Fruit fly (Drosophila melanogaster) whole organism, embryonic: ENCODE results near the gene AP-1mu.
A peak's percentile ranks its signal among the peaks of the same experiment; 100 is the strongest.

Experiments
- B-H2 ChIP-seq: fragments of 200-800 bp; sonication (Bioruptor generic); optimal IDR thresholded peaks from 2 replicates; lab custom pipeline; 2018; ENCODE audit warnings: missing biosample characterization, mild to moderate bottlenecking, missing genetic modification characterization
- Bteb2 ChIP-seq: fragments of 200-800 bp; sonication (Bioruptor generic); optimal IDR thresholded peaks from 2 replicates; lab custom pipeline; 2016; ENCODE audit warnings: missing biosample characterization, missing genetic modification characterization
- CG10462 ChIP-seq: fragments of 200-800 bp; sonication (Bioruptor generic); optimal IDR thresholded peaks from 2 replicates; lab custom pipeline; 2016; ENCODE audit warnings: missing biosample characterization, missing genetic modification characterization
- CG10543 ChIP-seq: fragments of 200-800 bp; sonication (Bioruptor generic); optimal IDR thresholded peaks from 3 replicates; lab custom pipeline; 2017; ENCODE audit warnings: missing biosample characterization, mild to moderate bottlenecking, missing genetic modification characterization, moderate library complexity
- CG11398 ChIP-seq: fragments of 200-800 bp; sonication (Bioruptor generic); optimal IDR thresholded peaks from 2 replicates; lab custom pipeline; 2016; ENCODE audit warnings: missing biosample characterization, missing genetic modification characterization
- CG12769 ChIP-seq: fragments of 200-800 bp; sonication (Bioruptor generic); optimal IDR thresholded peaks from 2 replicates; lab custom pipeline; 2019; ENCODE audit warnings: missing biosample characterization, mild to moderate bottlenecking, missing genetic modification characterization, moderate library complexity
- CG13424 ChIP-seq: fragments of 200-800 bp; sonication (Bioruptor generic); optimal IDR thresholded peaks from 2 replicates; lab custom pipeline; 2019; ENCODE audit warnings: missing biosample characterization, mild to moderate bottlenecking, missing genetic modification characterization, moderate library complexity
- CG13775 ChIP-seq: fragments of 200-800 bp; sonication (Bioruptor generic); optimal IDR thresholded peaks from 3 replicates; lab custom pipeline; 2017; ENCODE audit warnings: missing biosample characterization, mild to moderate bottlenecking, missing genetic modification characterization
- CG14860 ChIP-seq: fragments of 200-800 bp; sonication (Bioruptor generic); IDR thresholded peaks from 3 replicates; pipeline ENCODE4 v1.3.6; 2022; ENCODE audit warnings: missing biosample characterization, missing genetic modification characterization; ENCODE audit not compliant: partially characterized antibody
- CG1603 ChIP-seq: fragments of 200-800 bp; sonication (Bioruptor generic); optimal IDR thresholded peaks from 2 replicates; lab custom pipeline; 2019; ENCODE audit warnings: missing biosample characterization, mild to moderate bottlenecking, missing genetic modification characterization, moderate library complexity
- CG17359 ChIP-seq: fragments of 200-800 bp; sonication (Bioruptor generic); optimal IDR thresholded peaks from 3 replicates; lab custom pipeline; 2018; ENCODE audit warnings: missing biosample characterization, mild to moderate bottlenecking, missing genetic modification characterization, moderate library complexity
- CG17385 ChIP-seq: fragments of 200-800 bp; sonication (Bioruptor generic); optimal IDR thresholded peaks from 3 replicates; lab custom pipeline; 2018; ENCODE audit warnings: missing biosample characterization, mild to moderate bottlenecking, missing genetic modification characterization
- CG17568 ChIP-seq: fragments of 200-800 bp; sonication (Bioruptor generic); optimal IDR thresholded peaks from 2 replicates; lab custom pipeline; 2018; ENCODE audit warnings: missing biosample characterization, mild to moderate bottlenecking, missing genetic modification characterization, moderate library complexity
- CG17612 ChIP-seq: fragments of 200-800 bp; sonication (Bioruptor generic); IDR thresholded peaks from 2 replicates; pipeline ENCODE4 v1.3.6; 2022; ENCODE audit warnings: missing biosample characterization, missing genetic modification characterization
- CG1792 ChIP-seq: fragments of 200-800 bp; sonication (Bioruptor generic); optimal IDR thresholded peaks from 2 replicates; lab custom pipeline; 2016; ENCODE audit warnings: missing biosample characterization, missing genetic modification characterization
- CG18011 ChIP-seq: fragments of 200-800 bp; sonication (Bioruptor generic); optimal IDR thresholded peaks from 2 replicates; lab custom pipeline; 2017; ENCODE audit warnings: missing biosample characterization, missing genetic modification characterization, mild to moderate bottlenecking, moderate library complexity, missing genotype
- CG2712 ChIP-seq: fragments of 200-800 bp; optimal IDR thresholded peaks from 3 replicates; lab custom pipeline; 2019; ENCODE audit warnings: missing biosample characterization, mild to moderate bottlenecking, missing genetic modification characterization, moderate library complexity
- CG3281 ChIP-seq: fragments of 200-800 bp; sonication (Bioruptor generic); optimal IDR thresholded peaks from 3 replicates; lab custom pipeline; 2017; ENCODE audit warnings: missing biosample characterization, mild to moderate bottlenecking, missing genetic modification characterization
- CG4360 ChIP-seq: fragments of 200-800 bp; sonication (Bioruptor generic); IDR thresholded peaks from 2 replicates; pipeline ENCODE4 v1.3.6; 2022; ENCODE audit warnings: missing biosample characterization, missing genetic modification characterization
- CG4617 ChIP-seq: fragments of 200-800 bp; sonication (Bioruptor generic); optimal IDR thresholded peaks from 3 replicates; lab custom pipeline; 2016; ENCODE audit warnings: missing biosample characterization, missing genetic modification characterization, borderline replicate concordance
- CG7987 ChIP-seq: fragments of 200-800 bp; sonication (Bioruptor generic); optimal IDR thresholded peaks from 2 replicates; lab custom pipeline; 2018; ENCODE audit warnings: missing biosample characterization, mild to moderate bottlenecking, missing genetic modification characterization, moderate library complexity
- CG9609 ChIP-seq: fragments of 200-800 bp; sonication (Bioruptor generic); optimal IDR thresholded peaks from 3 replicates; lab custom pipeline; 2016; ENCODE audit warnings: missing biosample characterization, missing genetic modification characterization
- Camta ChIP-seq: fragments of 200-800 bp; sonication (Bioruptor generic); optimal IDR thresholded peaks from 2 replicates; lab custom pipeline; 2016; ENCODE audit warnings: missing biosample characterization, missing genetic modification characterization
- CrebB ChIP-seq: fragments of 200-800 bp; sonication (Bioruptor generic); optimal IDR thresholded peaks from 3 replicates; lab custom pipeline; 2018; ENCODE audit warnings: missing biosample characterization, mild to moderate bottlenecking, missing genetic modification characterization
- Eip74EF ChIP-seq, 2 experiments: fragments of 200-800 bp in 1 of 2; fragments of >200 bp in 1 of 2; sonication (Bioruptor generic) in 1 of 2; optimal IDR thresholded peaks; 2 replicates each; lab custom pipeline; 2017 to 2019; ENCODE audit warnings: missing biosample characterization in 2 of 2, missing genetic modification characterization in 2 of 2, mild to moderate bottlenecking in 1 of 2, moderate library complexity in 1 of 2
- Fer3 ChIP-seq: fragments of 200-800 bp; sonication (Bioruptor generic); optimal IDR thresholded peaks from 2 replicates; lab custom pipeline; 2018; ENCODE audit warnings: missing biosample characterization, mild to moderate bottlenecking, missing genetic modification characterization, moderate library complexity
- Hand ChIP-seq: fragments of 200-800 bp; sonication (Bioruptor generic); optimal IDR thresholded peaks from 2 replicates; lab custom pipeline; 2017; ENCODE audit warnings: mild to moderate bottlenecking, missing biosample characterization, missing genetic modification reagents, missing genetic modification characterization
- HmgD ChIP-seq: fragments of 200-800 bp; sonication (Bioruptor generic); optimal IDR thresholded peaks from 3 replicates; lab custom pipeline; 2016; ENCODE audit warnings: missing biosample characterization, missing genetic modification characterization
- Max ChIP-seq: fragments of 200-800 bp; sonication (Bioruptor generic); optimal IDR thresholded peaks from 2 replicates; lab custom pipeline; 2016; ENCODE audit warnings: missing biosample characterization, mild to moderate bottlenecking, missing genetic modification characterization
- NFAT ChIP-seq: fragments of 200-800 bp; sonication (Bioruptor generic); IDR thresholded peaks from 2 replicates; pipeline ENCODE4 v1.3.6; 2022; ENCODE audit warnings: missing biosample characterization, missing genetic modification characterization
- Nf-YB ChIP-seq: fragments of 200-800 bp; sonication (Bioruptor generic); optimal IDR thresholded peaks from 3 replicates; lab custom pipeline; 2019; ENCODE audit warnings: missing biosample characterization, mild to moderate bottlenecking, missing genetic modification characterization, moderate library complexity
- Poxn ChIP-seq: fragments of 200-800 bp; sonication (Bioruptor generic); IDR thresholded peaks from 2 replicates; pipeline ENCODE4 v1.3.6; 2022; ENCODE audit warnings: missing biosample characterization, missing genetic modification characterization
- Ptx1 ChIP-seq: fragments of 200-800 bp; sonication (Bioruptor generic); IDR thresholded peaks from 2 replicates; pipeline ENCODE4 v1.3.6; 2022; ENCODE audit warnings: missing biosample characterization, missing genetic modification characterization
- Rx ChIP-seq: fragments of 200-800 bp; sonication (Bioruptor generic); IDR thresholded peaks from 2 replicates; pipeline ENCODE4 v1.3.6; 2022; ENCODE audit warnings: missing biosample characterization, missing genetic modification characterization
- ac ChIP-seq: fragments of 200-800 bp; sonication (Bioruptor generic); optimal IDR thresholded peaks from 3 replicates; lab custom pipeline; 2017; ENCODE audit warnings: missing biosample characterization, mild to moderate bottlenecking, missing genetic modification characterization
- ase ChIP-seq: fragments of 200-800 bp; sonication (Bioruptor generic); IDR thresholded peaks from 3 replicates; pipeline ENCODE4 v1.3.6; 2022; ENCODE audit warnings: missing biosample characterization, missing genetic modification characterization
- bcd ChIP-seq: fragments of 200-800 bp; sonication (Bioruptor generic); optimal IDR thresholded peaks from 2 replicates; lab custom pipeline; 2017; ENCODE audit warnings: missing biosample characterization, mild to moderate bottlenecking, missing genetic modification characterization
- crol ChIP-seq: fragments of 200-800 bp; sonication (Bioruptor generic); IDR thresholded peaks from 2 replicates; pipeline ENCODE4 v1.3.6; 2022; ENCODE audit warnings: missing biosample characterization, missing genetic modification characterization
- dmrt11E ChIP-seq: fragments of 200-800 bp; sonication (Bioruptor generic); optimal IDR thresholded peaks from 3 replicates; lab custom pipeline; 2018; ENCODE audit warnings: missing biosample characterization, mild to moderate bottlenecking, missing genetic modification characterization, moderate library complexity
- fd3F ChIP-seq: fragments of 200-800 bp; sonication (Bioruptor generic); optimal IDR thresholded peaks from 2 replicates; lab custom pipeline; 2018; ENCODE audit warnings: missing biosample characterization, mild to moderate bottlenecking, missing genetic modification characterization, moderate library complexity
- gcm ChIP-seq: fragments of 200-800 bp; sonication (Bioruptor generic); optimal IDR thresholded peaks from 2 replicates; lab custom pipeline; 2019; ENCODE audit warnings: missing biosample characterization, mild to moderate bottlenecking, missing genetic modification characterization, moderate library complexity
- hbn ChIP-seq: fragments of 200-800 bp; sonication (Bioruptor generic); IDR thresholded peaks from 2 replicates; pipeline ENCODE4 v1.3.6; 2022; ENCODE audit warnings: missing biosample characterization, missing genetic modification characterization; ENCODE audit not compliant: partially characterized antibody
- lab ChIP-seq: fragments of 200-800 bp; sonication (Bioruptor generic); optimal IDR thresholded peaks from 3 replicates; lab custom pipeline; 2017; ENCODE audit warnings: missing biosample characterization, missing genetic modification characterization, mild to moderate bottlenecking, moderate library complexity, missing genetic modification reagents
- lola ChIP-seq, 3 experiments: fragments of >200 bp in 2 of 3; fragments of 200-800 bp in 1 of 3; sonication (Bioruptor generic) in 1 of 3; optimal IDR thresholded peaks; 2 replicates each; lab custom pipeline; 2017 to 2019; ENCODE audit warnings: missing biosample characterization in 3 of 3, missing genetic modification characterization in 3 of 3, mild to moderate bottlenecking in 1 of 3, moderate library complexity in 1 of 3
- phol ChIP-seq: fragments of 200-800 bp; sonication (Bioruptor generic); optimal IDR thresholded peaks from 3 replicates; lab custom pipeline; 2018; ENCODE audit warnings: missing biosample characterization, mild to moderate bottlenecking, missing genetic modification characterization, moderate library complexity
- sens ChIP-seq: fragments of 200-800 bp; sonication (Bioruptor generic); peaks from one replicate; lab custom pipeline; 2016; ENCODE audit warnings: missing biosample characterization, missing genetic modification characterization
- sima ChIP-seq: fragments of 200-800 bp; sonication (Bioruptor generic); optimal IDR thresholded peaks from 2 replicates; lab custom pipeline; 2016; ENCODE audit warnings: missing biosample characterization, missing genetic modification characterization
- sr ChIP-seq: fragments of 200-800 bp; sonication (Bioruptor generic); IDR thresholded peaks from 3 replicates; pipeline ENCODE4 v1.3.6; 2022; ENCODE audit warnings: missing biosample characterization, missing genetic modification characterization
- tna ChIP-seq: fragments of 200-800 bp; sonication (Bioruptor generic); IDR thresholded peaks from 2 replicates; pipeline ENCODE4 v1.3.6; 2022; ENCODE audit warnings: missing biosample characterization, missing genetic modification characterization; ENCODE audit not compliant: partially characterized antibody
- tx ChIP-seq: fragments of 200-800 bp; sonication (Bioruptor generic); optimal IDR thresholded peaks from 2 replicates; lab custom pipeline; 2016; ENCODE audit warnings: missing biosample characterization, missing genetic modification characterization
- vfl ChIP-seq: fragments of 200-800 bp; sonication (Bioruptor generic); optimal IDR thresholded peaks from 2 replicates; lab custom pipeline; 2016; ENCODE audit warnings: missing biosample characterization, missing genetic modification characterization
- z ChIP-seq: fragments of 200-800 bp; sonication (Bioruptor generic); IDR thresholded peaks from 3 replicates; pipeline ENCODE4 v1.3.6; 2022; ENCODE audit warnings: missing biosample characterization, missing genetic modification characterization

AP-1mu gene

dm6 chr3R:9529913-9530312 is 29.4 kb downstream of the AP-1mu start (continued):
- no peak for TF ChIP-seq Rx (GFP tag; lab: Robert Waterston, UW)
- TF ChIP-seq CG18011 = no peak
- no peak for TF ChIP-seq CG4617 (GFP tag; lab: Kevin White, UChicago)
- TF ChIP-seq CG14860 = no peak
- no peak for TF ChIP-seq CG2712
- peak; percentile 37 for TF ChIP-seq sens
- no peak for TF ChIP-seq CG10462 (GFP tag; lab: Kevin White, UChicago)
- peak; percentile 7 for TF ChIP-seq CG3281
- no peak for TF ChIP-seq hbn
- peak; percentile 14 for TF ChIP-seq Nf-YB (GFP tag; lab: Kevin White, UChicago)
- no peak for TF ChIP-seq CG9609
- no peak for TF ChIP-seq z (GFP tag; lab: Robert Waterston, UW)
- TF ChIP-seq Hand (GFP tag; lab: Kevin White, UChicago) = no peak
- TF ChIP-seq vfl (GFP tag; lab: Kevin White, UChicago) = no peak
- peak; percentile 14 for TF ChIP-seq CG17359
- no peak for TF ChIP-seq Ptx1 (GFP tag; lab: Robert Waterston, UW)
- TF ChIP-seq Eip74EF (GFP tag; optimal IDR thresholded peaks at IDR 0.05; lab: Kevin White, UChicago) = no peak
- peak; percentile 16 for TF ChIP-seq CG17385 (GFP tag; lab: Kevin White, UChicago)
- no peak for TF ChIP-seq CG13424
- TF ChIP-seq CrebB (tag; lab: Kevin White, UChicago) = no peak
- no peak for TF ChIP-seq CG17612 (GFP tag; lab: Robert Waterston, UW)
- no peak for TF ChIP-seq CG13775 (GFP tag; lab: Kevin White, UChicago)
- no peak for TF ChIP-seq CG10543 (GFP tag; lab: Kevin White, UChicago)
- TF ChIP-seq CG1603 (tag; lab: Kevin White, UChicago) = no peak
- TF ChIP-seq tna = no peak
- peak; percentile 37 for TF ChIP-seq CG17568
- no peak for TF ChIP-seq Fer3 (tag; lab: Kevin White, UChicago)
- no peak for TF ChIP-seq ac (GFP tag; lab: Kevin White, UChicago)
- TF ChIP-seq dmrt11E (tag; lab: Kevin White, UChicago) = no peak
- TF ChIP-seq Camta = no peak
- no peak for TF ChIP-seq gcm (GFP tag; lab: Kevin White, UChicago)

dm6 chr3R:9529387-9529897 is 29.9 kb downstream of the AP-1mu start:
- TF ChIP-seq B-H2 = no peak
- TF ChIP-seq CG11398 = no peak
- TF ChIP-seq CG4617 (GFP tag; lab: Kevin White, UChicago) = no peak
- TF ChIP-seq ase = no peak
- TF ChIP-seq phol (tag; lab: Kevin White, UChicago) = no peak
- TF ChIP-seq Poxn (GFP tag; lab: Robert Waterston, UW) = no peak
- no peak for TF ChIP-seq HmgD (GFP tag; lab: Kevin White, UChicago)
- peak; percentile 62 for TF ChIP-seq CG12769 (tag; lab: Kevin White, UChicago)
- no peak for TF ChIP-seq crol (GFP tag; lab: Robert Waterston, UW)
- no peak for TF ChIP-seq bcd (GFP tag; lab: Kevin White, UChicago)
- TF ChIP-seq CG7987 (GFP tag; lab: Kevin White, UChicago) = peak; percentile 79
- TF ChIP-seq CG4360 (GFP tag; lab: Robert Waterston, UW) = no peak
- TF ChIP-seq Bteb2 = no peak
- TF ChIP-seq sr (GFP tag; lab: Robert Waterston, UW) = no peak
- TF ChIP-seq NFAT (GFP tag; lab: Robert Waterston, UW) = no peak
- no peak for TF ChIP-seq sima
- TF ChIP-seq lola (GFP tag; optimal IDR thresholded peaks at IDR 0.05; lab: Kevin White, UChicago) = no peak
- TF ChIP-seq fd3F (GFP tag; lab: Kevin White, UChicago) = no peak
- no peak for TF ChIP-seq Max (GFP tag; lab: Kevin White, UChicago)
- no peak for TF ChIP-seq tx (GFP tag; lab: Kevin White, UChicago)
- no peak for TF ChIP-seq vfl (GFP tag; lab: Kevin White, UChicago)
- TF ChIP-seq CG1792 = peak; percentile 20
- TF ChIP-seq lab (GFP tag; lab: Kevin White, UChicago) = peak; percentile 45
